Worm (Caenorhabditis elegans): ENCODE results near the gene nhr-95.

Gene nhr-95

DNA sequence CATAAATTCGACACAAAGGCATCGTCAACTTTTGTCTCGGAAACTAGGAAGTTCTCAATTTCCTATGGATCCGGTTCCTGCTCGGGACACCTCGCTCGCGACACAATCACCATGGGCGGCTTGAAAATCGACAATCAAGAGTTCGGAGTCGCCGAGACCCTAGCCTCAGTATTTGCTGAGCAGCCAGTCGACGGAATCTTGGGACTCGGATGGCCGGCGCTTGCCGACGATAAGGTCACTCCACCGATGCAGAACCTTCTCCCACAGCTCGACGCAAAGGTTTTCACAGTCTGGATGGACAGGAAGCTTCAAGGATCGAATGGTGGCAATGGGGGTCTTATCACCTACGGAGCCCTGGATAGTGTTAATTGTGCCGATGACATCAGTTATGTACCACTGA lies 35.0 kb downstream of the nhr-95 start:
- TF ChIP-seq ceh-16 (tag; optimal IDR thresholded peaks at IDR 0.05) = no peak
- no peak for TF ChIP-seq snpc-4 (tag; optimal IDR thresholded peaks at IDR 0.05)
- no peak for TF ChIP-seq nhr-12 (tag; optimal IDR thresholded peaks at IDR 0.05)
- no peak for TF ChIP-seq nhr-23 (tag; optimal IDR thresholded peaks at IDR 0.05)
- no peak for TF ChIP-seq nhr-10 (tag; optimal IDR thresholded peaks at IDR 0.05)
- no peak for TF ChIP-seq C34F6.9 (tag; optimal IDR thresholded peaks at IDR 0.05)

DNA sequence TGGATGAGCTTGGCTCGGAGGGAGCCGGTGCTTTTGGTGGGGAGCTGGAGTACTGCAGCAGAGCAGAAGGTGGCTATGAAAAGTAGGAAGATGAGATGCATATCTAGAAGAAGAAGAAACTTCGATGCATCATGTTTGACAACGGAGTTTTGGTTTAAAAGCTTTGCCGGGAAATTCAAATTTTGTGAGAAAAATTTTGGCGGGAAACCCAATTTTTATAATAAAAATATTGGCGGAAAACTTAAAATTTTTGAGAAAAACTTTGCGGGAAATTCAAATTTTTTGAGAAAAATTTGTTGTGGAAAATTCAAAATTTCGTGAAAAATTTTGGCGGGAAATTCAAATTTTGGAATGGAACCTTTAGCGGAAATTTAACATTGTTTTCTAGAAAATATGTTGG lies 37.7 kb downstream of the nhr-95 start, which contains the start of gene asp-15:
Gene asp-15 (minus strand): TSS at position 101 of the 400 bp plus-strand sequence.
- TF ChIP-seq fos-1 (tag; optimal IDR thresholded peaks at IDR 0.05) (no peak), peb-1 (tag; optimal IDR thresholded peaks at IDR 0.05) (no peak), crh-2 (tag; optimal IDR thresholded peaks at IDR 0.05) (no peak), zag-1 (tag; optimal IDR thresholded peaks at IDR 0.05) (no peak), sem-4 (tag; optimal IDR thresholded peaks at IDR 0.05) (no peak)

DNA sequence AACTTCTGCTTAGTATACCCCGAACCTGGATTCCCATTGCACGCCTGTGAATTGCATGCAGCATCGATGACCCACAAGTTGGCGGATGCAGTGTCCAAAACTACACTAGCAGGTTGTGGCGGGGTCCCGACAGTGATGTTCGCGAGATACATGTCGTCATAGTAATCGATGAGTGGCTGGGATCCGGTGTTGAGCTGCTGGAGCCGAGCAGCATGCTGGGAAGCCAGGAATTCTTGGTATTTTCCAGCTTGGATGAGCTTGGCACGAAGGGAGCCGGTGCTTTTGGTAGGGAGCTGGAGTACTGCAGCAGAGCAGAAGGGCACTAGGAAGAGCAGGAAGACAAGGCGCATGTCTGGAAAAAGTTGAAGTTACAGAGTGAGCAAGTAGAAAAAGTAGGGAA lies 40.2 kb downstream of the nhr-95 start, which contains the start of gene asp-16:
Gene asp-16 (minus strand): TSS at position 350 of the 400 bp plus-strand sequence.
- TF ChIP-seq R02D3.7 (tag; optimal IDR thresholded peaks at IDR 0.05) (no peak), fos-1 (tag; optimal IDR thresholded peaks at IDR 0.05) (no peak), Y55F3AM.14 (GFP tag; optimal IDR thresholded peaks at IDR 0.05) (no peak), ZK546.5 (tag; optimal IDR thresholded peaks at IDR 0.05) (no peak), nhr-10 (tag; optimal IDR thresholded peaks at IDR 0.05) (no peak), sem-4 (tag; optimal IDR thresholded peaks at IDR 0.05) (no peak), unc-62 (GFP tag; optimal IDR thresholded peaks at IDR 0.05) (no peak), lin-11 (tag; optimal IDR thresholded peaks at IDR 0.05) (no peak)

ce11 chrV:19037222-19037621 lies 45.2 kb downstream of the nhr-95 start, which contains the start of gene asp-17:
Gene asp-17, minus strand, starts transcription at chrV:19037322.
- TF ChIP-seq nhr-237 (tag; optimal IDR thresholded peaks at IDR 0.05) = no peak
- no peak for TF ChIP-seq mab-5 (tag; optimal IDR thresholded peaks at IDR 0.05)
- TF ChIP-seq nhr-6 (tag; optimal IDR thresholded peaks at IDR 0.05) = no peak
- TF ChIP-seq snpc-4 (tag; optimal IDR thresholded peaks at IDR 0.05) = no peak

DNA sequence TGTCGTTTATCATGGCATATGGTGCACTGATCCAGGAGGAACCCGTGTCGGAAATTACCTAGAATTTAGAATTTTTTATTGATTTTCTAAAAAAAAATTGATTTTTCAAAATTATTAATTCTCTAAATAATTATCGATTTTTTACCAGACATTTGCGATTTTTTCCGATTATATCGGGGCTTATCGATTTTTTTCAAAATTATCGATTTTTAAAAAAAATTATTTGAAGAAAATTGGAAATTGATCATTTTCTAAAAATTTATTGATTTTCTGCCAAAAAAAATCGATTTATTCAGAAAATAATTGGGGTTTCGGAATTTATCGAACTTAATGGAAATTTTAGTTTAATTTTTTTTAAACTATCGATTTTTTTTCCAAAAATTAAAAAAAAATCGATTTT lies 46.4 kb downstream of the nhr-95 start:
- TF ChIP-seq nhr-23 (tag; optimal IDR thresholded peaks at IDR 0.05) = no peak
- no peak for TF ChIP-seq unc-62 (GFP tag; optimal IDR thresholded peaks at IDR 0.05)
- TF ChIP-seq sem-4 (tag; optimal IDR thresholded peaks at IDR 0.05) = no peak
- TF ChIP-seq lsy-2 (tag; optimal IDR thresholded peaks at IDR 0.05) = no peak
- no peak for TF ChIP-seq ZK546.5 (tag; optimal IDR thresholded peaks at IDR 0.05)
- TF ChIP-seq F13H6.1 (tag; optimal IDR thresholded peaks at IDR 0.05) = no peak
- no peak for TF ChIP-seq mdl-1 (tag; optimal IDR thresholded peaks at IDR 0.05)
- TF ChIP-seq ztf-4 (tag; optimal IDR thresholded peaks at IDR 0.05) = no peak
- no peak for TF ChIP-seq ceh-16 (tag; optimal IDR thresholded peaks at IDR 0.05)
- no peak for TF ChIP-seq nhr-237 (tag; optimal IDR thresholded peaks at IDR 0.05)
- no peak for TF ChIP-seq nhr-6 (tag; optimal IDR thresholded peaks at IDR 0.05)
- TF ChIP-seq ceh-82 (tag; optimal IDR thresholded peaks at IDR 0.05) = no peak

DNA sequence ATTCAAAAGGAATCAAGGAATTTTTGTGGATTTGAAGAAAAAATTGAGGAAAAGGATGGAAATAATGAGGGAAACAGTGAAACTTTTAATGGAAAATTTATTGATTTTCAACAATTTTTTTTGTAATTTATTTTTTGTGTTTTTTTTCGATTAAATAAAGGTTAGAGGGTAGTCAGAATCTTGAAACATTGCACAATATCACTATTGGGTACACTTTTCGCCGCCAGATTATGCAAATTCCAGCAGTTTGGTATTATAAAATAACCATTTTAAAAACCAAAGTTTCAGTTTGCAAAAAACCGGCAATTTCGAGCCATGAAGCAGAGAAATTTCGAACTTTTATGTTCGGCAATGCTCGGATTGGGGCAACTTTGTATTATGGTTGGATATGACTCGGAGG lies 51.0 kb downstream of the nhr-95 start, which contains the start of gene Y39B6A.27:
Gene Y39B6A.27 (plus strand): TSS at position 301 of the 400 bp plus-strand sequence.
- no peak for TF ChIP-seq peb-1 (tag; optimal IDR thresholded peaks at IDR 0.05)
- no peak for TF ChIP-seq F13H6.1 (tag; optimal IDR thresholded peaks at IDR 0.05)
- TF ChIP-seq unc-62 (GFP tag; optimal IDR thresholded peaks at IDR 0.05) = no peak
- no peak for TF ChIP-seq lin-11 (tag; optimal IDR thresholded peaks at IDR 0.05)
- TF ChIP-seq sem-4 (tag; optimal IDR thresholded peaks at IDR 0.05) = no peak
- TF ChIP-seq dmd-4 (tag; optimal IDR thresholded peaks at IDR 0.05) = no peak
- no peak for TF ChIP-seq ztf-4 (tag; optimal IDR thresholded peaks at IDR 0.05)
- no peak for TF ChIP-seq zag-1 (tag; optimal IDR thresholded peaks at IDR 0.05)
- TF ChIP-seq ceh-16 (tag; optimal IDR thresholded peaks at IDR 0.05) = no peak
- no peak for TF ChIP-seq sma-9 (GFP tag; optimal IDR thresholded peaks at IDR 0.05)
- no peak for TF ChIP-seq sma-9 (tag; optimal IDR thresholded peaks at IDR 0.05)
- TF ChIP-seq lin-39 (tag; optimal IDR thresholded peaks at IDR 0.05) = no peak
- TF ChIP-seq nhr-25 (tag; optimal IDR thresholded peaks at IDR 0.05) = no peak
- no peak for TF ChIP-seq nhr-6 (tag; optimal IDR thresholded peaks at IDR 0.05)
- TF ChIP-seq mbf-1 (tag; optimal IDR thresholded peaks at IDR 0.05) = no peak
- no peak for TF ChIP-seq skn-1 (tag; optimal IDR thresholded peaks at IDR 0.05)
- TF ChIP-seq nhr-77 (tag; optimal IDR thresholded peaks at IDR 0.05) = no peak
- no peak for TF ChIP-seq gmeb-1 (tag; optimal IDR thresholded peaks at IDR 0.05)
- TF ChIP-seq nhr-129 (tag; optimal IDR thresholded peaks at IDR 0.05) = no peak

Data from whole organism, L2 larva.